Fruit fly (Drosophila melanogaster) whole organism, adult: Measurements from ENCODE around the gene CG13318.

Experiments
- CG11617 ChIP-seq: fragments of 200-800 bp; sonication (Bioruptor generic); optimal IDR thresholded peaks from 2 replicates; lab custom pipeline; 2017; ENCODE audit warnings: mild to moderate bottlenecking, missing biosample characterization, missing genetic modification reagents, missing genetic modification characterization
- CG12768 ChIP-seq: fragments of 200-800 bp; sonication (Bioruptor generic); optimal IDR thresholded peaks from 2 replicates; lab custom pipeline; 2017; ENCODE audit warnings: missing biosample characterization, missing genetic modification characterization, mild to moderate bottlenecking, moderate library complexity, missing genetic modification reagents
- CG14711 ChIP-seq: fragments of 200-800 bp; sonication (Bioruptor generic); optimal IDR thresholded peaks from 2 replicates; lab custom pipeline; 2018; ENCODE audit warnings: missing biosample characterization, mild to moderate bottlenecking, missing genetic modification characterization, moderate library complexity
- CG1620 ChIP-seq: fragments of 200-800 bp; sonication (Bioruptor generic); optimal IDR thresholded peaks from 2 replicates; lab custom pipeline; 2016; ENCODE audit warnings: missing biosample characterization, missing genetic modification characterization
- CG33017 ChIP-seq: fragments of 200-800 bp; sonication (Bioruptor generic); optimal IDR thresholded peaks from 2 replicates; lab custom pipeline; 2018; ENCODE audit warnings: missing biosample characterization, mild to moderate bottlenecking, missing genetic modification characterization, moderate library complexity
- CG5204 ChIP-seq: fragments of 200-800 bp; sonication (Bioruptor generic); optimal IDR thresholded peaks from 2 replicates; lab custom pipeline; 2016; ENCODE audit warnings: missing biosample characterization, missing genetic modification characterization
- CG7045 ChIP-seq: fragments of 200-800 bp; sonication (Bioruptor generic); optimal IDR thresholded peaks from 2 replicates; lab custom pipeline; 2017; ENCODE audit warnings: missing biosample characterization, mild to moderate bottlenecking, missing genetic modification characterization
- CG7101 ChIP-seq: fragments of 200-800 bp; sonication (Bioruptor generic); optimal IDR thresholded peaks from 2 replicates; lab custom pipeline; 2018; ENCODE audit warnings: missing biosample characterization, mild to moderate bottlenecking, missing genetic modification characterization, moderate library complexity
- Clk ChIP-seq: fragments of 200-800 bp; sonication (Bioruptor generic); optimal IDR thresholded peaks from 2 replicates; lab custom pipeline; 2017; ENCODE audit warnings: missing biosample characterization, missing genetic modification characterization
- Crg-1 ChIP-seq: fragments of 200-800 bp; sonication (Bioruptor generic); optimal IDR thresholded peaks from 2 replicates; lab custom pipeline; 2016; ENCODE audit warnings: missing biosample characterization, missing genetic modification characterization
- Hr96 ChIP-seq: fragments of 200-800 bp; sonication (Bioruptor generic); optimal IDR thresholded peaks from 2 replicates; lab custom pipeline; 2016; ENCODE audit warnings: missing biosample characterization, missing genetic modification characterization
- Mnt ChIP-seq: fragments of 200-800 bp; sonication (Bioruptor generic); optimal IDR thresholded peaks from 2 replicates; lab custom pipeline; 2016; ENCODE audit warnings: missing biosample characterization, mild to moderate bottlenecking, missing genetic modification characterization
- bab1 ChIP-seq: fragments of 200-800 bp; sonication (Bioruptor generic); optimal IDR thresholded peaks from 3 replicates; lab custom pipeline; 2019; ENCODE audit warnings: missing biosample characterization, mild to moderate bottlenecking, missing genetic modification characterization, moderate library complexity
- cic ChIP-seq: fragments of 200-800 bp; sonication (Bioruptor generic); optimal IDR thresholded peaks from 2 replicates; lab custom pipeline; 2017; ENCODE audit warnings: missing biosample characterization, mild to moderate bottlenecking, missing genetic modification characterization, moderate library complexity
- cnc ChIP-seq, 2 experiments: fragments of >200 bp; optimal IDR thresholded peaks; 2 replicates each; lab custom pipeline; 2017
- kay ChIP-seq: fragments of 200-800 bp; sonication (Bioruptor generic); peaks from one replicate; lab custom pipeline; 2016; ENCODE audit warnings: missing biosample characterization, missing genetic modification characterization, borderline replicate concordance
- ovo ChIP-seq: fragments of 200-800 bp; sonication (Bioruptor generic); optimal IDR thresholded peaks from 2 replicates; lab custom pipeline; 2016; ENCODE audit warnings: missing biosample characterization, missing genetic modification characterization
- pad ChIP-seq: fragments of 200-800 bp; sonication (Bioruptor generic); optimal IDR thresholded peaks from 3 replicates; lab custom pipeline; 2017; ENCODE audit warnings: missing biosample characterization, missing genetic modification characterization, mild to moderate bottlenecking, moderate library complexity, missing genetic modification reagents
- tj ChIP-seq: fragments of 200-800 bp; sonication (Bioruptor generic); optimal IDR thresholded peaks from 3 replicates; lab custom pipeline; 2017; ENCODE audit warnings: missing biosample characterization, mild to moderate bottlenecking, missing genetic modification characterization, moderate library complexity
- toe ChIP-seq: fragments of 200-800 bp; sonication (Bioruptor generic); optimal IDR thresholded peaks from 2 replicates; lab custom pipeline; 2016; ENCODE audit warnings: missing biosample characterization, missing genetic modification characterization

The CG13318 gene

dm6 chr3R:8747871-8748775 lies 24.4 kb downstream of the CG13318 start:
- TF ChIP-seq CG12768 (GFP tag; lab: Kevin White, UChicago) = peak; percentile 82
- peak; percentile 70 for TF ChIP-seq tj (GFP tag; lab: Kevin White, UChicago)
- peak; percentile 85 for TF ChIP-seq CG11617 (GFP tag; lab: Kevin White, UChicago)
- peak; percentile 84 for TF ChIP-seq CG7045 (GFP tag; lab: Kevin White, UChicago)
- peak; percentile 83 for TF ChIP-seq kay (GFP tag; lab: Kevin White, UChicago)
- peak; percentile 31 for TF ChIP-seq cic (GFP tag; lab: Kevin White, UChicago)
- TF ChIP-seq toe (GFP tag; lab: Kevin White, UChicago) = peak; percentile 45
- peak; percentile 64 for TF ChIP-seq CG5204 (GFP tag; lab: Kevin White, UChicago)
- peak; percentile 92 for TF ChIP-seq CG33017 (tag; lab: Kevin White, UChicago)
- no peak for TF ChIP-seq cnc (optimal IDR thresholded peaks at IDR 0.05; lab: Kevin White, UChicago)
- peak; percentile 6 for TF ChIP-seq CG1620 (GFP tag; lab: Kevin White, UChicago)
- peak; percentile 28 for TF ChIP-seq Mnt
- TF ChIP-seq bab1 = peak; percentile 87
- TF ChIP-seq CG14711 (tag; lab: Kevin White, UChicago) = peak; percentile 79
- TF ChIP-seq pad (GFP tag; lab: Kevin White, UChicago) = peak; percentile 58
- TF ChIP-seq CG7101 (tag; lab: Kevin White, UChicago) = peak; percentile 85
- peak; percentile 45 for TF ChIP-seq ovo (GFP tag; lab: Kevin White, UChicago)
- peak; percentile 20 for TF ChIP-seq Hr96 (GFP tag; lab: Kevin White, UChicago)
- TF ChIP-seq Clk (GFP tag; lab: Kevin White, UChicago) = peak; percentile 69
- TF ChIP-seq Crg-1 (GFP tag; lab: Kevin White, UChicago) = peak; percentile 42

DNA sequence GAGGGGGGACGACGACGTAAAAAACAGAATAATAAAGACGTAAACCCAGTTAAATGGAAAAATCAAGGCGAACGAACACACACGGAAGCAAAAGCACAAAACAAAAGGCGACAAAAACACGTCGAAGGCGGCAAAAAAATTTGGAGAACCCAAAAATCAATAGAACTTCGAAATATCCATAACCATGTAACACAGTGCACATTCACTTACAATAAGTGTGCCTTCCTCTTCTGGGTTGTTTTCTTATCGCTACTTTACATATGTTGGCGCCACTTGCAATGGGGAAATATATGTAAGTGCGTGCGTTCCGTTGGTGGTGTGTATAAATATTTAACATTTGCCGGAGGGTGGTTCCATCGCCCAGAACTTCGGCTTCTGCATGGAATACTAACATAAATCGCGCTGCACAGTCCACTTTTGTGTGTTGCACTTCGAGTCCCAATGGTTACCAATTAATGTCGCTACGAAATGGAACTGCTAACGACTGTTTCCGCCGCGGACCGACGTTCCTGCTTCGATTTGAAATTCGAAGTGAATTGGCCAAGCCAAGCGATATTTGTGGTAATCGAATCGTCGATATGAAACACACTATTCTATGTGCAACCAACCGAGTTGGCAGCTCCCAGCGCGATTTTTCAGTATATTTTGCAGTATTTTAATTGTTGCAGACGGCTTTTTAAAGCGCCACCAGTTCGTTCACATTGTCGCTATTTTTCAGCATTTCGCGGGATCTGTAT lies 25.2 kb downstream of the CG13318 start, which contains the start of the genes CG9801 and Nasp:
CG9801 (minus strand) TSS at position 542 of the 737 bp plus-strand sequence.
Nasp (plus strand) TSS at position 665 of the 737 bp plus-strand sequence.
- TF ChIP-seq Mnt = peak; percentile 19
- no peak for TF ChIP-seq CG11617 (GFP tag; lab: Kevin White, UChicago)
- TF ChIP-seq Hr96 (GFP tag; lab: Kevin White, UChicago) = no peak
- TF ChIP-seq CG33017 (tag; lab: Kevin White, UChicago) = no peak
- no peak for TF ChIP-seq CG5204 (GFP tag; lab: Kevin White, UChicago)
- peak; percentile 42 for TF ChIP-seq Crg-1 (GFP tag; lab: Kevin White, UChicago)
- peak; percentile 30 for TF ChIP-seq CG7101 (tag; lab: Kevin White, UChicago)
- no peak for TF ChIP-seq cic (GFP tag; lab: Kevin White, UChicago)
- TF ChIP-seq Clk (GFP tag; lab: Kevin White, UChicago) = no peak
- TF ChIP-seq tj (GFP tag; lab: Kevin White, UChicago) = no peak
- peak; percentile 57 for TF ChIP-seq bab1
- no peak for TF ChIP-seq CG7045 (GFP tag; lab: Kevin White, UChicago)
- no peak for TF ChIP-seq ovo (GFP tag; lab: Kevin White, UChicago)
- TF ChIP-seq CG12768 (GFP tag; lab: Kevin White, UChicago) = peak; percentile 38
- TF ChIP-seq pad (GFP tag; lab: Kevin White, UChicago) = peak; percentile 18
- TF ChIP-seq cnc (optimal IDR thresholded peaks at IDR 0.05; lab: Kevin White, UChicago) = no peak
- peak; percentile 28 for TF ChIP-seq CG1620 (GFP tag; lab: Kevin White, UChicago)
- peak; percentile 9 for TF ChIP-seq CG14711 (tag; lab: Kevin White, UChicago)

DNA sequence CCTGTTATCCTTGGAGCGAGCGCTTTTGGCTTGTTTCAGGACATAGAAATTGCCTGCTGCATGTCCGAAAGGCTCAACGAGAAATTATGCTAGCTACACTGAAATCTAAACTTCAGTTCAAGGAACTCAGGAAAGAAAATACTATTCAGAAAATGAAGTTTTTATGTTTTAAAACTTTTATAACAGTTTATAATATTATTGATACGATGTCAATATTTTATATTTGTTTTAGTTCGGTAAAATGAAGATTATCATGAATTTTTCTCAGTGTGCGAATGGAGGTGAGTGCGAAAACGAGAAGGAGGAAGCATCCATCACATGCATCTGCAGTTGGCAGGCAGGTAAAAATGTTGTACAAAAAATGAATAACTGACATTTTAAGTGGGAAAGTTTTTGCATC lies 26.1 kb downstream of the CG13318 start:
- TF ChIP-seq Crg-1 (GFP tag; lab: Kevin White, UChicago) = no peak
- no peak for TF ChIP-seq kay (GFP tag; lab: Kevin White, UChicago)
- no peak for TF ChIP-seq cnc (optimal IDR thresholded peaks at IDR 0.05; lab: Kevin White, UChicago)
- TF ChIP-seq Hr96 (GFP tag; lab: Kevin White, UChicago) = no peak
- TF ChIP-seq tj (GFP tag; lab: Kevin White, UChicago) = no peak
- TF ChIP-seq Clk (GFP tag; lab: Kevin White, UChicago) = no peak
- peak; percentile 47 for TF ChIP-seq ovo (GFP tag; lab: Kevin White, UChicago)
- no peak for TF ChIP-seq toe (GFP tag; lab: Kevin White, UChicago)
- TF ChIP-seq CG11617 (GFP tag; lab: Kevin White, UChicago) = no peak
- TF ChIP-seq Mnt = no peak
- TF ChIP-seq CG5204 (GFP tag; lab: Kevin White, UChicago) = peak; percentile 38
- peak; percentile 34 for TF ChIP-seq CG7101 (tag; lab: Kevin White, UChicago)
- TF ChIP-seq CG14711 (tag; lab: Kevin White, UChicago) = peak; percentile 54
- TF ChIP-seq CG12768 (GFP tag; lab: Kevin White, UChicago) = no peak
- TF ChIP-seq CG7045 (GFP tag; lab: Kevin White, UChicago) = no peak
- TF ChIP-seq bab1 = peak; percentile 73
- TF ChIP-seq CG33017 (tag; lab: Kevin White, UChicago) = peak; percentile 63
- no peak for TF ChIP-seq CG1620 (GFP tag; lab: Kevin White, UChicago)
- TF ChIP-seq pad (GFP tag; lab: Kevin White, UChicago) = no peak

- TF ChIP-seq Clk (GFP tag; lab: Kevin White, UChicago) (no peak), ovo (GFP tag; lab: Kevin White, UChicago) (no peak), CG12768 (GFP tag; lab: Kevin White, UChicago) (peak; percentile 22), CG33017 (tag; lab: Kevin White, UChicago) (no peak), Hr96 (GFP tag; lab: Kevin White, UChicago) (peak; percentile 20), kay (GFP tag; lab: Kevin White, UChicago) (no peak), CG1620 (GFP tag; lab: Kevin White, UChicago) (no peak), Mnt (peak; percentile 3), CG7101 (tag; lab: Kevin White, UChicago) (peak; percentile 22), bab1 (peak; percentile 66)
Measured at dm6 chr3R:8744198-8744597, 28.3 kb downstream of the CG13318 start.
